Fruit fly (Drosophila melanogaster) whole organism, embryonic: Measurements from ENCODE around the gene CG6296.

Source experiments
- Atf6 ChIP-seq: fragments of 200-800 bp; sonication (Bioruptor generic); IDR thresholded peaks from 2 replicates; pipeline ENCODE4 v1.3.6; 2022; ENCODE audit warnings: missing biosample characterization, missing genetic modification characterization
- CG10147 ChIP-seq: fragments of 200-800 bp; sonication (Bioruptor generic); optimal IDR thresholded peaks from 2 replicates; lab custom pipeline; 2019; ENCODE audit warnings: missing biosample characterization, mild to moderate bottlenecking, missing genetic modification characterization, moderate library complexity
- CG10209 ChIP-seq: fragments of 200-800 bp; sonication (Bioruptor generic); optimal IDR thresholded peaks from 3 replicates; lab custom pipeline; 2017; ENCODE audit warnings: missing biosample characterization, mild to moderate bottlenecking, missing genetic modification characterization, missing genetic modification reagents
- CG12155 ChIP-seq: fragments of 200-800 bp; sonication (Bioruptor generic); optimal IDR thresholded peaks from 3 replicates; lab custom pipeline; 2016; ENCODE audit warnings: missing biosample characterization, missing genetic modification characterization
- CG14441 ChIP-seq: fragments of 200-800 bp; sonication (Bioruptor generic); IDR thresholded peaks from 2 replicates; pipeline ENCODE4 v1.3.6; 2022; ENCODE audit warnings: missing biosample characterization, missing genetic modification characterization
- CG14667 ChIP-seq: fragments of 200-800 bp; sonication (Bioruptor generic); IDR thresholded peaks from 2 replicates; pipeline ENCODE4 v1.3.6; 2022; ENCODE audit warnings: missing biosample characterization, missing genetic modification characterization
- CG17328 ChIP-seq: fragments of 200-800 bp; sonication (Bioruptor generic); IDR thresholded peaks from 2 replicates; pipeline ENCODE4 v1.3.6; 2022; ENCODE audit warnings: missing biosample characterization, missing genetic modification characterization
- CG17359 ChIP-seq: fragments of 200-800 bp; sonication (Bioruptor generic); optimal IDR thresholded peaks from 3 replicates; lab custom pipeline; 2018; ENCODE audit warnings: missing biosample characterization, mild to moderate bottlenecking, missing genetic modification characterization, moderate library complexity
- CG17612 ChIP-seq: fragments of 200-800 bp; sonication (Bioruptor generic); IDR thresholded peaks from 2 replicates; pipeline ENCODE4 v1.3.6; 2022; ENCODE audit warnings: missing biosample characterization, missing genetic modification characterization
- CG2120 ChIP-seq: fragments of 200-800 bp; sonication (Bioruptor generic); optimal IDR thresholded peaks from 3 replicates; lab custom pipeline; 2016; ENCODE audit warnings: missing biosample characterization, missing genetic modification characterization
- CG2678 ChIP-seq: fragments of 200-800 bp; sonication (Bioruptor generic); optimal IDR thresholded peaks from 3 replicates; lab custom pipeline; 2019; ENCODE audit warnings: missing biosample characterization, mild to moderate bottlenecking, missing genetic modification characterization, moderate library complexity
- CG3838 ChIP-seq: fragments of 200-800 bp; sonication (Bioruptor generic); optimal IDR thresholded peaks from 3 replicates; lab custom pipeline; 2016; ENCODE audit warnings: missing biosample characterization, missing genetic modification characterization
- CG4282 ChIP-seq: fragments of 200-800 bp; sonication (Bioruptor generic); optimal IDR thresholded peaks from 2 replicates; lab custom pipeline; 2016; ENCODE audit warnings: missing biosample characterization, missing genetic modification characterization
- CG4730 ChIP-seq: fragments of 200-800 bp; sonication (Bioruptor generic); IDR thresholded peaks from 2 replicates; pipeline ENCODE4 v1.3.6; 2022; ENCODE audit warnings: missing biosample characterization, missing genetic modification characterization
- CG9817 ChIP-seq: fragments of 200-800 bp; sonication (Bioruptor generic); optimal IDR thresholded peaks from 2 replicates; lab custom pipeline; 2018; ENCODE audit warnings: missing biosample characterization, mild to moderate bottlenecking, missing genetic modification characterization, moderate library complexity
- CTCF ChIP-seq: fragments of 200-800 bp; sonication (Bioruptor generic); optimal IDR thresholded peaks from 2 replicates; lab custom pipeline; 2017; ENCODE audit warnings: missing biosample characterization, mild to moderate bottlenecking, missing genetic modification characterization, moderate library complexity
- D ChIP-seq, 2 experiments: fragments of 200-800 bp in 1 of 2; fragments of >200 bp in 1 of 2; sonication (Bioruptor generic) in 1 of 2; optimal IDR thresholded peaks; 2 replicates in 1 of 2; 3 replicates in 1 of 2; lab custom pipeline; 2017; ENCODE audit warnings: mild to moderate bottlenecking in 1 of 2, missing biosample characterization in 1 of 2, missing genetic modification characterization in 1 of 2, missing genetic modification reagents in 1 of 2
- D19B ChIP-seq: fragments of 200-800 bp; sonication (Bioruptor generic); optimal IDR thresholded peaks from 2 replicates; lab custom pipeline; 2017; ENCODE audit warnings: missing biosample characterization, mild to moderate bottlenecking, missing genetic modification characterization
- Eip74EF ChIP-seq, 2 experiments: fragments of 200-800 bp in 1 of 2; fragments of >200 bp in 1 of 2; sonication (Bioruptor generic) in 1 of 2; optimal IDR thresholded peaks; 2 replicates each; lab custom pipeline; 2017 to 2019; ENCODE audit warnings: missing biosample characterization in 2 of 2, missing genetic modification characterization in 2 of 2, mild to moderate bottlenecking in 1 of 2, moderate library complexity in 1 of 2
- Ets65A ChIP-seq: fragments of 200-800 bp; sonication (Bioruptor generic); peaks from one replicate; lab custom pipeline; 2016; ENCODE audit warnings: missing biosample characterization, missing genetic modification characterization
- Hmx ChIP-seq: fragments of 200-800 bp; sonication (Bioruptor generic); optimal IDR thresholded peaks from 2 replicates; lab custom pipeline; 2016; ENCODE audit warnings: missing biosample characterization, missing genetic modification characterization
- Med ChIP-seq: fragments of 200-800 bp; sonication (Bioruptor generic); peaks from one replicate; lab custom pipeline; 2016; ENCODE audit warnings: missing biosample characterization, missing genetic modification characterization, mild to moderate bottlenecking, inconsistent platforms, moderate library complexity
- Meics ChIP-seq: fragments of 200-800 bp; sonication (Bioruptor generic); optimal IDR thresholded peaks from 2 replicates; lab custom pipeline; 2017; ENCODE audit warnings: missing biosample characterization, mild to moderate bottlenecking, missing genetic modification characterization
- Nf-YC ChIP-seq: fragments of 200-800 bp; optimal IDR thresholded peaks from 3 replicates; lab custom pipeline; 2019; ENCODE audit warnings: missing biosample characterization, mild to moderate bottlenecking, missing genetic modification characterization, moderate library complexity
- Optix ChIP-seq: fragments of 200-800 bp; sonication (Bioruptor generic); IDR thresholded peaks from 3 replicates; pipeline ENCODE4 v1.3.6; 2022; ENCODE audit warnings: missing biosample characterization, missing genetic modification characterization
- PHDP ChIP-seq: fragments of 200-800 bp; sonication (Bioruptor generic); optimal IDR thresholded peaks from 3 replicates; lab custom pipeline; 2018; ENCODE audit warnings: missing biosample characterization, mild to moderate bottlenecking, missing genetic modification characterization, moderate library complexity
- Pdp1 ChIP-seq, 2 experiments: fragments of 200-800 bp; sonication (Bioruptor generic); optimal IDR thresholded peaks; 3 replicates each; lab custom pipeline; 2016; ENCODE audit warnings: missing biosample characterization in 2 of 2, missing genetic modification characterization in 2 of 2, mild to moderate bottlenecking in 1 of 2, moderate library complexity in 1 of 2
- Sox100B ChIP-seq: fragments of 200-800 bp; sonication (Bioruptor generic); optimal IDR thresholded peaks from 3 replicates; lab custom pipeline; 2018; ENCODE audit warnings: missing biosample characterization, mild to moderate bottlenecking, missing genetic modification characterization
- Xrp1 ChIP-seq: fragments of 200-800 bp; sonication (Bioruptor generic); IDR thresholded peaks from 2 replicates; pipeline ENCODE4 v1.3.6; 2022; ENCODE audit warnings: missing biosample characterization, missing genetic modification characterization
- bbx ChIP-seq: fragments of 200-800 bp; sonication (Bioruptor generic); IDR thresholded peaks from 2 replicates; pipeline ENCODE4 v1.3.6; 2022; ENCODE audit warnings: missing biosample characterization, missing genetic modification characterization; ENCODE audit not compliant: partially characterized antibody
- bsh ChIP-seq, 2 experiments: fragments of 200-800 bp; sonication (Bioruptor generic); optimal IDR thresholded peaks; 2 replicates each; lab custom pipeline; 2017 to 2018; ENCODE audit warnings: mild to moderate bottlenecking in 2 of 2, missing biosample characterization in 2 of 2, missing genetic modification characterization in 2 of 2, moderate library complexity in 1 of 2
- chinmo ChIP-seq: fragments of 200-800 bp; sonication (Bioruptor generic); IDR thresholded peaks from 4 replicates; pipeline ENCODE4 v1.3.6; 2022; ENCODE audit warnings: missing biosample characterization, missing genetic modification characterization; ENCODE audit not compliant: partially characterized antibody
- cwo ChIP-seq: fragments of 200-800 bp; sonication (Bioruptor generic); optimal IDR thresholded peaks from 3 replicates; lab custom pipeline; 2017; ENCODE audit warnings: missing biosample characterization, missing genetic modification characterization, mild to moderate bottlenecking, moderate library complexity, missing genetic modification reagents
- exex ChIP-seq: fragments of 200-800 bp; sonication (Bioruptor generic); optimal IDR thresholded peaks from 4 replicates; lab custom pipeline; 2018; ENCODE audit warnings: missing biosample characterization, mild to moderate bottlenecking, missing genetic modification characterization, moderate library complexity
- fd96Cb ChIP-seq: fragments of 200-800 bp; sonication (Bioruptor generic); optimal IDR thresholded peaks from 2 replicates; lab custom pipeline; 2018; ENCODE audit warnings: missing biosample characterization, mild to moderate bottlenecking, missing genetic modification characterization, moderate library complexity
- grn ChIP-seq: fragments of 200-800 bp; sonication (Bioruptor generic); optimal IDR thresholded peaks from 3 replicates; lab custom pipeline; 2017; ENCODE audit warnings: missing biosample characterization, missing genetic modification characterization
- gro ChIP-seq: fragments of 200-800 bp; sonication (Bioruptor generic); optimal IDR thresholded peaks from 2 replicates; lab custom pipeline; 2016; ENCODE audit warnings: missing biosample characterization, missing genetic modification characterization
- ham ChIP-seq: fragments of 200-800 bp; sonication (Bioruptor generic); IDR thresholded peaks from 2 replicates; pipeline ENCODE4 v1.3.6; 2022; ENCODE audit warnings: missing biosample characterization, missing genetic modification characterization
- hkb ChIP-seq, 2 experiments: fragments of 200-800 bp in 1 of 2; fragments of >200 bp in 1 of 2; sonication (Bioruptor generic) in 1 of 2; IDR thresholded peaks in 1 of 2; optimal IDR thresholded peaks in 1 of 2; 2 replicates each; pipeline versions ENCODE4 v1.3.6 to Lab custom; 2017 to 2022; ENCODE audit warnings: missing biosample characterization in 1 of 2, missing genetic modification characterization in 1 of 2
- lbe ChIP-seq: fragments of 200-800 bp; sonication (Bioruptor generic); optimal IDR thresholded peaks from 2 replicates; lab custom pipeline; 2016; ENCODE audit warnings: missing biosample characterization, mild to moderate bottlenecking, missing genetic modification characterization
- lov ChIP-seq, 2 experiments: fragments of 200-800 bp in 1 of 2; fragments of >200 bp in 1 of 2; sonication (Bioruptor generic) in 1 of 2; IDR thresholded peaks in 1 of 2; optimal IDR thresholded peaks in 1 of 2; 2 replicates in 1 of 2; 3 replicates in 1 of 2; pipeline versions ENCODE4 v1.3.6 to Lab custom; 2017 to 2022; ENCODE audit warnings: missing biosample characterization in 1 of 2, missing genetic modification characterization in 1 of 2
- phol ChIP-seq: fragments of 200-800 bp; sonication (Bioruptor generic); optimal IDR thresholded peaks from 3 replicates; lab custom pipeline; 2018; ENCODE audit warnings: missing biosample characterization, mild to moderate bottlenecking, missing genetic modification characterization, moderate library complexity
- sd ChIP-seq: fragments of 200-800 bp; sonication (Bioruptor generic); optimal IDR thresholded peaks from 3 replicates; lab custom pipeline; 2018; ENCODE audit warnings: missing biosample characterization, mild to moderate bottlenecking, missing genetic modification characterization, moderate library complexity
- slbo ChIP-seq: fragments of 200-800 bp; sonication (Bioruptor generic); IDR thresholded peaks from 2 replicates; pipeline ENCODE4 v1.3.6; 2022; ENCODE audit warnings: missing biosample characterization, missing genetic modification characterization
- tap ChIP-seq: fragments of 200-800 bp; optimal IDR thresholded peaks from 3 replicates; lab custom pipeline; 2019; ENCODE audit warnings: missing biosample characterization, mild to moderate bottlenecking, missing genetic modification characterization, moderate library complexity
- tna ChIP-seq: fragments of 200-800 bp; sonication (Bioruptor generic); IDR thresholded peaks from 2 replicates; pipeline ENCODE4 v1.3.6; 2022; ENCODE audit warnings: missing biosample characterization, missing genetic modification characterization; ENCODE audit not compliant: partially characterized antibody
- ttk ChIP-seq: fragments of 200-800 bp; sonication (Bioruptor generic); IDR thresholded peaks from 2 replicates; pipeline ENCODE4 v2.1.2; 2022; ENCODE audit warnings: missing biosample characterization, missing genetic modification characterization

Gene CG6296

DNA sequence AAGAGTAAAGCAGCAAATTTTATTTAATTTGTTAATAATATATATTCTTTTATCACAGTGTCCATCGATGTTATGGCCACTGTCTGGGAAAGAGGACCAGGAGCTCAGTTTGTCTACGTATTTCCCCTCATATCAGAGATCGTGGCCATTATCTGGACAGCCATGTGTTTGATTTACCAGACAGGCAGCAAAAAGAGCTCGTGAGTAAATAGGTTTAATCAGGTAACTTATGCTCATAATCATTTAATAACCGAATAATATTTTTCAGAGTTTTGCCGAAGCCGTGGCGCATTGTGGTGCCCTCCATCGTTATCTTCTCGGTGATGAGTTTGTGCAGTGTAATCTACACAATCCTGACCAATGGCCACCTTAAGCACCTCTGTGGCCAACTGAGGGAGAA is 20.8 kb downstream of the CG6296 start:
- TF ChIP-seq CG9817 (tag; lab: Kevin White, UChicago) (no peak), tap (no peak), CG17328 (no peak), PHDP (tag; lab: Kevin White, UChicago) (no peak), phol (tag; lab: Kevin White, UChicago) (no peak), Meics (GFP tag; lab: Kevin White, UChicago) (no peak), tna (GFP tag; lab: Robert Waterston, UW) (no peak), Pdp1 (GFP tag; optimal IDR thresholded peaks at IDR 0.05; lab: Kevin White, UChicago) (no peak), lbe (GFP tag; lab: Kevin White, UChicago) (no peak), CG2120 (GFP tag; lab: Kevin White, UChicago) (no peak), CG14441 (GFP tag; lab: Robert Waterston, UW) (no peak), grn (GFP tag; lab: Kevin White, UChicago) (peak; percentile 52), cwo (GFP tag; lab: Kevin White, UChicago) (no peak), exex (tag; lab: Kevin White, UChicago) (peak; percentile 77), CG10209 (GFP tag; lab: Kevin White, UChicago) (no peak), D (optimal IDR thresholded peaks at IDR 0.05; lab: Kevin White, UChicago) (no peak), D (GFP tag; optimal IDR thresholded peaks at IDR 0.05; lab: Kevin White, UChicago) (no peak), bbx (GFP tag; lab: Robert Waterston, UW) (no peak), CG12155 (no peak)

DNA sequence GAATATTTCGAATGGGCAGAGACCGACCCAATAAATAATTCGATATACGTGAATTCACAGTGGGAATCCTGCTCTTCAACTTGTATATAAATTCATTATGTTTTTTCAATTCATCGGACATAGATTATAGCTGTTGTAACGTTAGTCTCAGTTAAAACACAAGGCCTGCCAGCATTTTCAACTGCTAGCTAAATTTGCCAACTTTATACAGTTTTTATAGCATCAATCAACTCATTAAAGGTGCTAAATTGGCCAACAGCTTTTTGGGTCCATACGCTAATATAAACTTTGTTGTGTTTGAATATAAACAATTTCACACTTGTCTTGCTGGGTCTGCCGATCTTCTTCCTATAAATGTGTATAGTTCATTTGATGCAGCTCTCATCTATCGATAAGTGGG is 23.2 kb downstream of the CG6296 start:
- TF ChIP-seq Eip74EF (GFP tag; optimal IDR thresholded peaks at IDR 0.05; lab: Kevin White, UChicago) (peak in 1 of 2 experiments; percentile 13), gro (GFP tag; lab: Kevin White, UChicago) (peak; percentile 62), hkb (optimal IDR thresholded peaks at IDR 0.05; lab: Kevin White, UChicago) (no peak), hkb (GFP tag; IDR thresholded peaks at IDR 0.05; lab: Robert Waterston, UW) (no peak), CG14667 (GFP tag; lab: Robert Waterston, UW) (no peak), CG17612 (GFP tag; lab: Robert Waterston, UW) (no peak), Xrp1 (no peak), Hmx (GFP tag; lab: Kevin White, UChicago) (no peak), CG3838 (GFP tag; lab: Kevin White, UChicago) (no peak), slbo (GFP tag; lab: Robert Waterston, UW) (no peak), Optix (no peak), CG2678 (peak; percentile 17), D19B (GFP tag; lab: Kevin White, UChicago) (no peak), Sox100B (GFP tag; lab: Kevin White, UChicago) (no peak), CTCF (no peak), CG10147 (no peak), Atf6 (peak; percentile 18; the same call in 1 of the 2 replicates), Nf-YC (tag; lab: Kevin White, UChicago) (no peak), lov (optimal IDR thresholded peaks at IDR 0.05; lab: Kevin White, UChicago) (no peak), lov (GFP tag; IDR thresholded peaks at IDR 0.05; lab: Robert Waterston, UW) (no peak), ttk (GFP tag; lab: Robert Waterston, UW) (no peak), CG4730 (GFP tag; lab: Robert Waterston, UW) (no peak), CG2120 (GFP tag; lab: Kevin White, UChicago) (no peak), chinmo (0 out of 4 replicates have a peak, but pooled peaks have one; percentile 50), CG17359 (tag; lab: Kevin White, UChicago) (no peak), ham (GFP tag; lab: Robert Waterston, UW) (no peak), Med (GFP tag; lab: Kevin White, UChicago) (peak; percentile 52), CG4282 (GFP tag; lab: Kevin White, UChicago) (no peak), bsh (GFP tag; optimal IDR thresholded peaks at IDR 0.05; lab: Kevin White, UChicago) (no peak), sd (tag; lab: Kevin White, UChicago) (peak; percentile 23), Ets65A (GFP tag; lab: Kevin White, UChicago) (no peak), fd96Cb (tag; lab: Kevin White, UChicago) (no peak)
